Worm (Caenorhabditis elegans) whole organism, late embryonic: ENCODE data around the gene F53B2.5.
"Not testable (repeated sequence)": the region's sequence is repeated elsewhere in the genome, so short reads cannot be mapped to it uniquely, and the experiment has no call there.

Source experiments
- C08G9.2 ChIP-seq: sonication (generic microtip); optimal IDR thresholded peaks from 2 replicates; lab custom pipeline; 2016; ENCODE audit warnings: mild to moderate bottlenecking, missing genetic modification characterization, moderate library complexity, missing compliant biosample characterization
- K09A11.1 ChIP-seq: sonication (generic microtip); optimal IDR thresholded peaks from 2 replicates; lab custom pipeline; 2017; ENCODE audit warnings: antibody characterized with exemption, mild to moderate bottlenecking, missing genetic modification characterization, missing compliant biosample characterization; ENCODE audit not compliant: insufficient read depth
- ahr-1 ChIP-seq: sonication (generic microtip); optimal IDR thresholded peaks from 2 replicates; lab custom pipeline; 2016; ENCODE audit warnings: missing genetic modification characterization, missing compliant biosample characterization
- ceh-18 ChIP-seq: sonication (generic microtip); optimal IDR thresholded peaks from 2 replicates; lab custom pipeline; 2016; ENCODE audit warnings: missing genetic modification characterization, missing compliant biosample characterization
- ceh-2 ChIP-seq: sonication (generic microtip); optimal IDR thresholded peaks from 2 replicates; lab custom pipeline; 2016; ENCODE audit warnings: missing genotype, missing genetic modification characterization, missing compliant biosample characterization
- ceh-22 ChIP-seq: sonication (generic microtip); optimal IDR thresholded peaks from 2 replicates; lab custom pipeline; 2017; ENCODE audit warnings: missing biosample characterization, missing genetic modification characterization
- ceh-31 ChIP-seq: sonication (generic microtip); optimal IDR thresholded peaks from 2 replicates; lab custom pipeline; 2016; ENCODE audit warnings: missing genetic modification characterization, missing compliant biosample characterization
- ceh-45 ChIP-seq: fragments of 200-800 bp; sonication (Bioruptor generic); IDR thresholded peaks from 2 replicates; pipeline ENCODE4 v1.3.6; 2022; ENCODE audit warnings: missing genetic modification reagents, missing genetic modification characterization, missing compliant biosample characterization
- ceh-6 ChIP-seq: fragments of 200-800 bp; sonication (Bioruptor generic); optimal IDR thresholded peaks from 2 replicates; lab custom pipeline; 2018; ENCODE audit warnings: mild to moderate bottlenecking, missing genetic modification characterization, missing compliant biosample characterization
- dmd-4 ChIP-seq: sonication (generic microtip); optimal IDR thresholded peaks from 2 replicates; lab custom pipeline; 2016; ENCODE audit warnings: borderline replicate concordance, missing genetic modification characterization, missing compliant biosample characterization
- dve-1 ChIP-seq: sonication (generic microtip); optimal IDR thresholded peaks from 2 replicates; lab custom pipeline; 2017; ENCODE audit warnings: antibody characterized with exemption, mild to moderate bottlenecking, missing genetic modification characterization, missing compliant biosample characterization
- elt-2 ChIP-seq: sonication (generic microtip); optimal IDR thresholded peaks from 2 replicates; lab custom pipeline; 2016; ENCODE audit warnings: missing genetic modification reagents, missing genetic modification characterization, missing compliant biosample characterization
- ets-4 ChIP-seq: sonication (generic microtip); optimal IDR thresholded peaks from 2 replicates; lab custom pipeline; 2016; ENCODE audit warnings: missing genetic modification characterization, missing compliant biosample characterization
- eyg-1 ChIP-seq: sonication (generic microtip); optimal IDR thresholded peaks from 2 replicates; lab custom pipeline; 2016; ENCODE audit warnings: missing genotype, missing genetic modification characterization, missing compliant biosample characterization
- fax-1 ChIP-seq: sonication (generic microtip); optimal IDR thresholded peaks from 2 replicates; lab custom pipeline; 2016; ENCODE audit warnings: missing genotype, missing genetic modification characterization, missing compliant biosample characterization
- fkh-10 ChIP-seq: fragments of 150-350 bp; optimal IDR thresholded peaks from 2 replicates; lab custom pipeline; 2014; ENCODE audit warnings: missing biosample characterization, missing genetic modification reagents, missing genetic modification characterization
- fkh-6 ChIP-seq: sonication (generic microtip); optimal IDR thresholded peaks from 2 replicates; lab custom pipeline; 2016; ENCODE audit warnings: missing genetic modification characterization, missing compliant biosample characterization
- gmeb-2 ChIP-seq: sonication (generic microtip); optimal IDR thresholded peaks from 2 replicates; lab custom pipeline; 2016; ENCODE audit warnings: missing genetic modification characterization, inconsistent platforms, missing compliant biosample characterization
- hlh-13 ChIP-seq: fragments of 200-800 bp; sonication (Bioruptor generic); optimal IDR thresholded peaks from 2 replicates; lab custom pipeline; 2018; ENCODE audit warnings: mild to moderate bottlenecking, missing genetic modification characterization, missing compliant biosample characterization
- hlh-15 ChIP-seq: sonication (generic microtip); optimal IDR thresholded peaks from 2 replicates; lab custom pipeline; 2016; ENCODE audit warnings: missing genetic modification characterization, missing compliant biosample characterization
- hlh-30 ChIP-seq: sonication (generic microtip); optimal IDR thresholded peaks from 2 replicates; lab custom pipeline; 2017; ENCODE audit warnings: antibody characterized with exemption, missing genetic modification characterization, missing compliant biosample characterization; ENCODE audit not compliant: insufficient read depth
- hlh-6 ChIP-seq: sonication (generic microtip); optimal IDR thresholded peaks from 2 replicates; lab custom pipeline; 2016; ENCODE audit warnings: missing genotype, missing genetic modification characterization, missing compliant biosample characterization
- hlh-8 ChIP-seq: sonication (generic microtip); optimal IDR thresholded peaks from 2 replicates; lab custom pipeline; 2016; ENCODE audit warnings: missing genotype, missing genetic modification characterization, missing compliant biosample characterization
- lim-6 ChIP-seq: sonication (generic microtip); optimal IDR thresholded peaks from 2 replicates; lab custom pipeline; 2016; ENCODE audit warnings: missing genetic modification characterization, missing compliant biosample characterization
- lin-11 ChIP-seq: fragments of 200-800 bp; sonication (Bioruptor generic); optimal IDR thresholded peaks from 2 replicates; lab custom pipeline; 2018; ENCODE audit warnings: mild to moderate bottlenecking, missing genetic modification characterization, missing compliant biosample characterization
- mec-3 ChIP-seq: sonication (generic microtip); optimal IDR thresholded peaks from 2 replicates; lab custom pipeline; 2016; ENCODE audit warnings: borderline replicate concordance, missing genetic modification characterization, missing compliant biosample characterization
- nhr-11 ChIP-seq: fragments of 150-350 bp; optimal IDR thresholded peaks from 2 replicates; lab custom pipeline; 2014; ENCODE audit warnings: missing biosample characterization, missing genetic modification characterization
- nhr-232 ChIP-seq: sonication (generic microtip); optimal IDR thresholded peaks from 2 replicates; lab custom pipeline; 2016; ENCODE audit warnings: missing genetic modification characterization, missing compliant biosample characterization
- npax-4 ChIP-seq: sonication (generic microtip); optimal IDR thresholded peaks from 2 replicates; lab custom pipeline; 2016; ENCODE audit warnings: missing genetic modification characterization, missing compliant biosample characterization
- pag-3 ChIP-seq: sonication (generic microtip); optimal IDR thresholded peaks from 2 replicates; lab custom pipeline; 2016; ENCODE audit warnings: missing compliant biosample characterization, missing genetic modification characterization, borderline replicate concordance
- pat-9 ChIP-seq: fragments of 200-800 bp; sonication (Bioruptor generic); optimal IDR thresholded peaks from 2 replicates; lab custom pipeline; 2018; ENCODE audit warnings: mild to moderate bottlenecking, missing genetic modification characterization, moderate library complexity, missing compliant biosample characterization
- pax-1 ChIP-seq: fragments of 150-350 bp; optimal IDR thresholded peaks from 2 replicates; lab custom pipeline; 2014; ENCODE audit warnings: missing biosample characterization, missing genetic modification characterization
- pha-2 ChIP-seq: sonication (generic microtip); optimal IDR thresholded peaks from 2 replicates; lab custom pipeline; 2017; ENCODE audit warnings: mild to moderate bottlenecking, missing genetic modification characterization, missing compliant biosample characterization
- pha-4 ChIP-seq: fragments of 150-350 bp; optimal IDR thresholded peaks from 2 replicates; lab custom pipeline; 2018; ENCODE audit warnings: missing biosample characterization, missing genetic modification reagents, missing genetic modification characterization
- pqm-1 ChIP-seq: sonication (generic microtip); optimal IDR thresholded peaks from 2 replicates; lab custom pipeline; 2016; ENCODE audit warnings: missing genetic modification characterization, missing compliant biosample characterization
- pros-1 ChIP-seq: fragments of 150-350 bp; optimal IDR thresholded peaks from 2 replicates; lab custom pipeline; 2014; ENCODE audit warnings: missing biosample characterization, missing genetic modification reagents, missing genetic modification characterization
- rnt-1 ChIP-seq: sonication (generic microtip); optimal IDR thresholded peaks from 2 replicates; lab custom pipeline; 2016; ENCODE audit warnings: missing genetic modification characterization, missing compliant biosample characterization
- sox-2 ChIP-seq: fragments of 200-800 bp; sonication (Bioruptor generic); IDR thresholded peaks from 2 replicates; pipeline ENCODE4 v1.3.6; 2022; ENCODE audit warnings: missing genetic modification reagents, missing genetic modification characterization, missing compliant biosample characterization
- sox-4 ChIP-seq: sonication (generic microtip); optimal IDR thresholded peaks from 2 replicates; lab custom pipeline; 2017; ENCODE audit warnings: mild to moderate bottlenecking, missing genetic modification characterization, inconsistent platforms, missing compliant biosample characterization
- syd-9 ChIP-seq: sonication (generic microtip); optimal IDR thresholded peaks from 2 replicates; lab custom pipeline; 2016; ENCODE audit warnings: mild to moderate bottlenecking, missing genetic modification characterization, moderate library complexity, missing compliant biosample characterization
- tbx-7 ChIP-seq: sonication (generic microtip); optimal IDR thresholded peaks from 2 replicates; lab custom pipeline; 2016; ENCODE audit warnings: missing genotype, missing genetic modification characterization, missing compliant biosample characterization
- unc-3 ChIP-seq, 2 experiments: fragments of 200-800 bp in 1 of 2; sonication (Bioruptor generic) in 1 of 2; sonication (generic microtip) in 1 of 2; conservative IDR thresholded peaks in 1 of 2; optimal IDR thresholded peaks in 1 of 2; 2 replicates each; pipeline versions ENCODE4 v1.3.6 to Lab custom; 2016 to 2022; ENCODE audit warnings: missing compliant biosample characterization in 2 of 2, missing genetic modification characterization in 2 of 2, missing genetic modification reagents in 1 of 2
- zip-5 ChIP-seq: sonication (generic microtip); optimal IDR thresholded peaks from 2 replicates; lab custom pipeline; 2016; ENCODE audit warnings: missing genetic modification characterization, missing compliant biosample characterization
- ztf-16 ChIP-seq: sonication (generic microtip); optimal IDR thresholded peaks from 2 replicates; lab custom pipeline; 2017; ENCODE audit warnings: missing genetic modification characterization, missing compliant biosample characterization

Gene F53B2.5

DNA sequence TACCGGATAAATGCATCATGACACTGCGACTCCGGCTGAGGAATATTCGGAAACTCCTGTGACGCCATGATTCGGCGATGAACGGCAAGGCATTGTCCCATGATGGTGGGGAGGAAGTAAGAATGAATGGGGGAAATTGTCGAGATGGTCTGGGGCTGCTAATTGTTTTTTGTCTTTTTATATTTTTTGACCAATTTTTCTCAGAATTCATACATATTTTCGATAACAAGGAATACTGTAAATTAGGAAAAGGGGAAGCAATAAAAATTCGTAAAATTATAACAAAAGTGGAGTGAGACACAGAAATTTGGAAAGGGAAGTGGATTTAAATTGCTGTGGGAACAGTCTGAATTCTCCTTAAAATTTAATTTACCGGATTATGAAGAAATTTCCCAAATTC, 5.5 kb downstream of the F53B2.5 start, which contains the start of gene eak-4:
TSS of gene eak-4 (minus strand) at position 101 of the 400 bp plus-strand sequence.
- TF ChIP-seq hlh-13 (GFP tag; lab: Kevin White, UChicago) (no peak), nhr-11 (tag; lab: Kevin White, UChicago) (no peak), ceh-45 (GFP tag; lab: Robert Waterston, UW) (no peak), fkh-10 (no peak), mec-3 (no peak), fkh-6 (tag; lab: Kevin White, UChicago) (no peak), hlh-6 (tag; lab: Kevin White, UChicago) (no peak), pax-1 (tag; lab: Kevin White, UChicago) (no peak), pros-1 (tag; lab: Kevin White, UChicago) (no peak), ztf-16 (tag; lab: Kevin White, UChicago) (no peak)
- TF ChIP-seq, all 69 proteins: peak for 0

DNA sequence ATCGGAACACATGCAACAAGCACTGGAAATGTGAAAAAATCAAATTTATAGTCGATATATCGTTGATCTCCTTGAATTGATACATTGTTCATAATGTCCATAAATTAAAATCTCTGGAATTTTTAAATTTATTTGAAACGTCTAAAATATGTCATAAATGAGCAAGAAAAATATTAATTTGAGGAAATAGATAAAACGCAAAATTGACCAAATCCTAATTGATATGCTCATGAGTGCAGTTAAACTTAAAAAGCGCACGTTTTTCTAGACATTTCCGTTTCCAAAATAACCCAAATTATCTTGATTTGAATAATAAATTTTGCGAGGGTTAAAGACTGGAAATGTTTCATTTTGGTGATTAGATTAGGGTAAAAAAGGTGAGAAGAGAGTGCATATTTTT, 8.4 kb downstream of the F53B2.5 start, which contains the start of gene sru-13:
TSS of gene sru-13 (minus strand) at position 101 of the 400 bp plus-strand sequence.
- no peak for TF ChIP-seq ceh-2 (tag; lab: Kevin White, UChicago)
- no peak for TF ChIP-seq nhr-232
- no peak for TF ChIP-seq fkh-10
- no peak for TF ChIP-seq sox-2 (GFP tag; lab: Robert Waterston, UW)
- no peak for TF ChIP-seq eyg-1 (tag; lab: Kevin White, UChicago)
- no peak for TF ChIP-seq mec-3
- TF ChIP-seq ceh-18 = no peak
- TF ChIP-seq hlh-15 (tag; lab: Kevin White, UChicago) = no peak
- TF ChIP-seq pag-3 = no peak
- no peak for TF ChIP-seq pha-4 (tag; lab: Kevin White, UChicago)
- no peak for TF ChIP-seq pax-1 (tag; lab: Kevin White, UChicago)
- no peak for TF ChIP-seq dve-1 (tag; lab: Kevin White, UChicago)
- no peak for TF ChIP-seq lin-11 (tag; lab: Kevin White, UChicago)
- TF ChIP-seq ceh-31 (tag; lab: Kevin White, UChicago) = no peak
- TF ChIP-seq ets-4 (tag; lab: Kevin White, UChicago) = no peak
- no peak for TF ChIP-seq rnt-1 (tag; lab: Kevin White, UChicago)
- TF ChIP-seq dmd-4 = no peak
- TF ChIP-seq syd-9 (tag; lab: Kevin White, UChicago) = no peak
- TF ChIP-seq ahr-1 (tag; lab: Kevin White, UChicago) = no peak
- TF ChIP-seq pqm-1 = no peak

DNA sequence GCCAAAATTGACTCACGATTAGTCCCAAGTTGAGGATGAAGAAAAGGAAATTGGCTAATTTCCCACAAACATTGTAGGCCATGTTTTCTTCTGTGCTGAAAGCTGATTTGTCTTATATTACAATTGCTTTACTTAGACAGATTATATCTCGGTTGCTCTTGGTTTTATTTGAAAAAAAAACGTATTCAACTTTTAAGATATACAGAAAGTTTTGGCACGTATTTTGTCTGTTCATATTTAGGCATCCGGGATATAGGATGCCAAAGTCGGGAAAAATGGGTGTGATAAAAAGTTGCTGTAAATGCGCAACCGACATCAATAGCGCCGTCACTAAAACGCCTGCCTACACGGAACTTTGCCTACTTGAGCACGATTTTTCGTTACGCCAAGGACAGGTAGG, 10.8 kb downstream of the F53B2.5 start, which contains the start of gene tsp-4:
TSS of gene tsp-4 (minus strand) at position 101 of the 400 bp plus-strand sequence.
- TF ChIP-seq dmd-4 (no peak), pha-2 (tag; lab: Kevin White, UChicago) (no peak), hlh-13 (GFP tag; lab: Kevin White, UChicago) (no peak), K09A11.1 (tag; lab: Kevin White, UChicago) (no peak), ets-4 (tag; lab: Kevin White, UChicago) (no peak), sox-2 (GFP tag; lab: Robert Waterston, UW) (no peak), ceh-18 (no peak), npax-4 (tag; lab: Kevin White, UChicago) (no peak), ceh-2 (tag; lab: Kevin White, UChicago) (no peak)

DNA sequence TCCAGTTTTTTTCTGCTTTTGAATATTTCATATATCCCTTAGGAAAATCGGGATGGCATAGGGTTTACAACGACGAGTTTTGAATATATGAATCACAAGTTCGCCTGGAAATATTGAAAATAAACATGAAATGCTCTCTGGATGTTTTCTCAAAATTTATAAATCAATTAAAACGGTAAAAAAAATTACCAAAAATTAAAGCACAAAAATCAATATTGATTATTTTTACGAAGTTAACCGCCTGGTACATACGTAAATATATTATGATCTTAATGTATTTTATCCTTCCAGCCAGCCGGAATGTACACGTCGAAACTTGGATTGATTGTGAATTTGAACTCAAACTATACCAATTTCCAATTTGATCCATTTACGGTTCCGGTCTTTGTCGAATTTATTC, 25.6 kb downstream of the F53B2.5 start, which contains the start of gene sru-17:
TSS of gene sru-17 (plus strand) at position 301 of the 400 bp plus-strand sequence.
- TF ChIP-seq tbx-7; ceh-22 (tag; lab: Kevin White, UChicago); hlh-13 (GFP tag; lab: Kevin White, UChicago): not testable (repeated sequence)

DNA sequence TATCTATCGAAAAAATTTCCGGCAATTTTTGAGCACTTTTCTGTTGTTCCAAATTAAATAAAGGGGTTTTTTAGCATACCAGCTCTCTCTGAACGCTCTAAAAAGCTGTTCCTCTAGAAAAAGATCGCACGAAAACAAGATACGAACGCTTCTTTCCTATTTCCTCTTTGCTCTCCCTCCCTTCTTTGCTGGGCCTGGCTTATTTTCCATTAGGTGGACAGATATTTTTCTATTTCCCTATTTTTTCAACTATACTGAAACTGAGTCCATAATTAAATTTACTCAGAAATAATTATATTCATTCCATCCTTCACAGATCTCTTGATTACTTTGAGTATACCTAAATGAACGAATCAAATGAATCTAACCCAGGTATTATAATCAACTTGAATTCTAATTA, 29.0 kb downstream of the F53B2.5 start, which contains the start of gene sru-18:
TSS of gene sru-18 (plus strand) at position 301 of the 400 bp plus-strand sequence.
- TF ChIP-seq C08G9.2 (tag; lab: Kevin White, UChicago) = no peak
- TF ChIP-seq lim-6 (tag; lab: Kevin White, UChicago) = no peak
- TF ChIP-seq elt-2 = no peak
- TF ChIP-seq ceh-6 = no peak
- TF ChIP-seq npax-4 (tag; lab: Kevin White, UChicago) = no peak
- TF ChIP-seq sox-4 (tag; lab: Kevin White, UChicago) = no peak
- no peak for TF ChIP-seq unc-3 (GFP tag; conservative IDR thresholded peaks at IDR 0.05; lab: Robert Waterston, UW)
- TF ChIP-seq unc-3 (tag; optimal IDR thresholded peaks at IDR 0.05; lab: Kevin White, UChicago) = no peak
- no peak for TF ChIP-seq zip-5 (tag; lab: Kevin White, UChicago)
- no peak for TF ChIP-seq eyg-1 (tag; lab: Kevin White, UChicago)
- no peak for TF ChIP-seq hlh-30 (tag; lab: Kevin White, UChicago)
- no peak for TF ChIP-seq gmeb-2 (tag; lab: Kevin White, UChicago)
- no peak for TF ChIP-seq nhr-11 (tag; lab: Kevin White, UChicago)
- no peak for TF ChIP-seq fax-1 (tag; lab: Kevin White, UChicago)
- TF ChIP-seq pat-9 = no peak
- TF ChIP-seq hlh-8 (tag; lab: Kevin White, UChicago) = no peak
